Fruit fly (Drosophila melanogaster) S2 (cell line): ENCODE measurements around the gene CG32982.

Experiments
- CG8478 ChIP-seq: fragments of >200 bp; optimal IDR thresholded peaks from 2 replicates; lab custom pipeline; 2018
- CTCF ChIP-seq, 2 experiments: fragments of >200 bp; optimal IDR thresholded peaks; 2 replicates each; lab custom pipeline; 2018

DNA sequence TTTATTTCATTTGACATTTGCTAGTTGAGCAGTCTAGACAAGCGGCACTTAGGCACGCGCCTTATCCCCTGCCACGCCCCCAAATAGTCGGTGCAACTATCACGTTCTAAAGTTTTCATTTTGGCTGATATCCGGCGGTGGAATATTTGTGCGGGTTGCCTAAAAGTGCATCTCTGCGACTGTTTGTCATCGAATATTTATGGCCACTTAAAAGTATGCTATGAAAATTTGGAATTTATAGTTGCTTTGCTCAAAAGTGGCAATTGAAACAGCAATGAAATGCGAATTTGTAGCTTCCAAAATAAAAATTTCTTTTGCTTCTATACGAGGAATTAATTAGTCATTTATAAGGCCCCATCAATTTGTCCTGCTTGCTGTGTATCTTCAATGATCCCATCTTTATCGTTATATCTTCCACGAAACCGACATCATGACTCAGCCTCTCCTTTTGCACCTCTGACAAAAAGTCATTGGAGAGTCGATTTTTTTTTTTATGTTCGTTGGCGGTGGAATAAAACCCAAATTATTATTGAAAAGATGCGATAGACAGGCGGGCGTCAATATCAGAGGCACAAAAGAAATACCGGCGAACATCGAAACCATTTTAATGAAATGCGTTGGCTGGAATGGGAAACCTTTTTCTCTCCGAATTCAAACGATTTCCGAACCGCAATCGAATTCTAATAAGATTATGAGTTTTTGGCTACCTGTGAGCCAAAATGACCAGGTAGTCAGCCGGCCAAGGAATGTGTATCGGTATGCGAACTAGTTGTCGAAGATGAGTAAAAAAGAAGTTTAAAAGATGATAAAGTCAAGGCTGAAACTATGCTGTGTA, 4.8 kb upstream of the CG32982 start:
- TF ChIP-seq CG8478 (lab: Kevin White, UChicago) (no peak), CTCF (optimal IDR thresholded peaks at IDR 0.05; lab: Kevin White, UChicago) (no peak)
